Worm (Caenorhabditis elegans) whole organism, L4/young adult: Measurements from ENCODE around the gene srj-24.

ENCODE experiments used
- W03F9.2 ChIP-seq: fragments of 150-350 bp; optimal IDR thresholded peaks from 2 replicates; lab custom pipeline; 2014; ENCODE audit warnings: missing biosample characterization, missing genetic modification characterization
- dao-5 ChIP-seq: sonication (generic microtip); optimal IDR thresholded peaks from 2 replicates; lab custom pipeline; 2016; ENCODE audit warnings: missing genotype, missing genetic modification characterization, moderate library complexity, missing compliant biosample characterization
- him-1 ChIP-seq: sonication (generic microtip); optimal IDR thresholded peaks from 2 replicates; lab custom pipeline; 2016; ENCODE audit warnings: missing genotype, missing genetic modification reagents, missing genetic modification characterization, missing compliant biosample characterization

ce11 chrV:741820-742219 is 3.1 kb upstream of the srj-24 start, which contains the start of gene C05E4.7:
- TF ChIP-seq W03F9.2 (tag; lab: Kevin White, UChicago): no peak
- no peak for TF ChIP-seq him-1 (tag; lab: Kevin White, UChicago)
- TF ChIP-seq dao-5 (tag; lab: Kevin White, UChicago): no peak
